Worm (Caenorhabditis elegans): Measurements from ENCODE around the gene F09E5.3.

F09E5.3 gene

DNA sequence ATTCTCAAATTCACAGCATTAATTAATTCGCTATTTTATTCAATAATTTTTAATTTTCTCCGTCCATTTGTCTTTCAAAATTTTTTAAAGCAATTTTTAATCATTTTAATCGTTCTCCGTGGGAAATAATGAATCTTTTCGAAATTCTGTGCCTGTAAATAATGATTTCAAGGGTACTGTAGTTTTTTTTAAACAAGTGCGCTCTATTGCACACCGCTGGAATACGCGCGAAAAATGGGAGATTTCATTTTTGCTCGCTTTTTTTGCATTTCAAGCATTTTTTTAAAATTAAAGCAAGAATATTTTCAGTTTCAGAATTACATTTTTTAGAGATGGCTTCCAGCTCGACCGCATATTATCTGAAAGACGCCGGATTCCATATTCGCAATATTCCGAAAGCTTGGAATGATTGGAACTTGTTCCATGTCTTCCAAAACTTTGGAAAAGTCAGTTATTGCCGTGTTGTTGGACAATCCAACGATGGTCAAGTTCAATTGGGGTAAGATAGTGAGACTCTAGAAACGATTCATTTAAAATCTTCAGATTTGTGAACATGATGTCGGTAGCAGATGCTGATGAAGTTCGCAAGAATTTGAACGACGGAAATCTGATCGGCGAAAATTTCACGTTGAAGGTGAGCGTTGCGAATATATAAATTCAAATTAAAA, 47.3 kb downstream of the F09E5.3 start, which contains the start of gene tofu-6 (continued):
- TF ChIP-seq C06A6.2 (GFP tag; conservative IDR thresholded peaks at IDR 0.05) (no peak), snpc-3.4 (tag; optimal IDR thresholded peaks at IDR 0.05) (peak; percentile 78), lag-1 (GFP tag; IDR thresholded peaks at IDR 0.05) (no peak), efl-1 (GFP tag; optimal IDR thresholded peaks at IDR 0.05) (peak; percentile 95), nfyb-1 (GFP tag; IDR thresholded peaks at IDR 0.05) (no peak), ccch-3 (GFP tag; optimal IDR thresholded peaks at IDR 0.05) (no peak), ztf-6 (GFP tag; IDR thresholded peaks at IDR 0.05) (no peak), lin-54 (GFP tag; optimal IDR thresholded peaks at IDR 0.05) (peak; percentile 55), egrh-3 (GFP tag; IDR thresholded peaks at IDR 0.05) (no peak), nfya-1 (tag; optimal IDR thresholded peaks at IDR 0.05; ENCODE audit: borderline replicate concordance, insufficient read depth) (no peak), C17E4.6 (GFP tag; IDR thresholded peaks at IDR 0.05) (no peak), lsy-27 (tag; optimal IDR thresholded peaks at IDR 0.05; ENCODE audit: borderline replicate concordance, insufficient read depth) (no peak), Y56A3A.18 (GFP tag; IDR thresholded peaks at IDR 0.05) (no peak), repo-1 (tag; optimal IDR thresholded peaks at IDR 0.05) (no peak), nhr-120 (GFP tag; IDR thresholded peaks at IDR 0.05) (no peak), nfya-2 (GFP tag; IDR thresholded peaks at IDR 0.05) (no peak), hlh-26 (GFP tag; conservative IDR thresholded peaks at IDR 0.05) (no peak), ztf-28 (GFP tag; IDR thresholded peaks at IDR 0.05) (no peak), madf-3 (GFP tag; IDR thresholded peaks at IDR 0.05) (no peak), Y53F4B.3 (GFP tag; IDR thresholded peaks at IDR 0.05) (no peak), athp-1 (tag; optimal IDR thresholded peaks at IDR 0.05) (no peak), lsl-1 (GFP tag; optimal IDR thresholded peaks at IDR 0.05) (peak; percentile 96), ets-4 (GFP tag; optimal IDR thresholded peaks at IDR 0.05) (no peak), mel-28 (tag; optimal IDR thresholded peaks at IDR 0.05; ENCODE audit: borderline replicate concordance) (no peak), sptf-2 (GFP tag; optimal IDR thresholded peaks at IDR 0.05) (no peak), ceh-58 (GFP tag; IDR thresholded peaks at IDR 0.05) (no peak), dox-1 (GFP tag; IDR thresholded peaks at IDR 0.05) (peak; percentile 63), somi-1 (GFP tag; optimal IDR thresholded peaks at IDR 0.05) (no peak), B0035.1 (tag; optimal IDR thresholded peaks at IDR 0.05) (no peak), hmg-1.2 (GFP tag; IDR thresholded peaks at IDR 0.05) (0 out of 2 replicates have a peak, but pooled peaks have one; percentile 32), F23B12.7 (tag; optimal IDR thresholded peaks at IDR 0.05; ENCODE audit: insufficient read depth) (peak; percentile 61), mxl-1 (tag; optimal IDR thresholded peaks at IDR 0.05) (no peak), lin-35 (GFP tag; optimal IDR thresholded peaks at IDR 0.05) (peak in 1 of 3 experiments; percentile 73), pbrm-1 (GFP tag; IDR thresholded peaks at IDR 0.05) (0 out of 2 replicates have a peak, but pooled peaks have one; percentile 12), aptf-3 (GFP tag; IDR thresholded peaks at IDR 0.05) (no peak), ama-1 (optimal IDR thresholded peaks at IDR 0.05) (no peak), ama-1 (GFP tag; optimal IDR thresholded peaks at IDR 0.05) (no peak), cebp-2 (GFP tag; IDR thresholded peaks at IDR 0.05) (no peak), gei-17 (GFP tag; optimal IDR thresholded peaks at IDR 0.05) (no peak), pha-4 (tag; optimal IDR thresholded peaks at IDR 0.05) (no peak), F49E8.2 (tag; optimal IDR thresholded peaks at IDR 0.05; ENCODE audit: insufficient read depth) (peak; percentile 43), madf-6 (GFP tag; IDR thresholded peaks at IDR 0.05) (peak; percentile 98), F55B11.4 (tag; optimal IDR thresholded peaks at IDR 0.05; ENCODE audit: borderline replicate concordance, insufficient read depth) (no peak), ztf-22 (GFP tag; optimal IDR thresholded peaks at IDR 0.05) (no peak), Y79H2A.3 (GFP tag; conservative IDR thresholded peaks at IDR 0.05) (no peak), ceh-40 (GFP tag; IDR thresholded peaks at IDR 0.05) (no peak), ZK185.1 (tag; optimal IDR thresholded peaks at IDR 0.05; ENCODE audit: poor library complexity, severe bottlenecking) (no peak)

All from whole organism, young adult.